Worm (Caenorhabditis elegans) whole organism, late embryonic: ENCODE results near the gene T07D4.5.

Experiments
- ahr-1 ChIP-seq: sonication (generic microtip); optimal IDR thresholded peaks from 2 replicates; lab custom pipeline; 2016; ENCODE audit warnings: missing genetic modification characterization, missing compliant biosample characterization
- ceh-18 ChIP-seq: sonication (generic microtip); optimal IDR thresholded peaks from 2 replicates; lab custom pipeline; 2016; ENCODE audit warnings: missing genetic modification characterization, missing compliant biosample characterization
- ceh-19 ChIP-seq: fragments of 200-800 bp; sonication (Bioruptor generic); optimal IDR thresholded peaks from 2 replicates; lab custom pipeline; 2018; ENCODE audit warnings: mild to moderate bottlenecking, missing genetic modification characterization, missing compliant biosample characterization
- ets-4 ChIP-seq: sonication (generic microtip); optimal IDR thresholded peaks from 2 replicates; lab custom pipeline; 2016; ENCODE audit warnings: missing genetic modification characterization, missing compliant biosample characterization
- fkh-10 ChIP-seq: fragments of 150-350 bp; optimal IDR thresholded peaks from 2 replicates; lab custom pipeline; 2014; ENCODE audit warnings: missing biosample characterization, missing genetic modification reagents, missing genetic modification characterization
- fkh-6 ChIP-seq: sonication (generic microtip); optimal IDR thresholded peaks from 2 replicates; lab custom pipeline; 2016; ENCODE audit warnings: missing genetic modification characterization, missing compliant biosample characterization
- lin-11 ChIP-seq: fragments of 200-800 bp; sonication (Bioruptor generic); optimal IDR thresholded peaks from 2 replicates; lab custom pipeline; 2018; ENCODE audit warnings: mild to moderate bottlenecking, missing genetic modification characterization, missing compliant biosample characterization
- mec-3 ChIP-seq: sonication (generic microtip); optimal IDR thresholded peaks from 2 replicates; lab custom pipeline; 2016; ENCODE audit warnings: borderline replicate concordance, missing genetic modification characterization, missing compliant biosample characterization
- nhr-11 ChIP-seq: fragments of 150-350 bp; optimal IDR thresholded peaks from 2 replicates; lab custom pipeline; 2014; ENCODE audit warnings: missing biosample characterization, missing genetic modification characterization
- pha-4 ChIP-seq: fragments of 150-350 bp; optimal IDR thresholded peaks from 2 replicates; lab custom pipeline; 2018; ENCODE audit warnings: missing biosample characterization, missing genetic modification reagents, missing genetic modification characterization
- pros-1 ChIP-seq: fragments of 150-350 bp; optimal IDR thresholded peaks from 2 replicates; lab custom pipeline; 2014; ENCODE audit warnings: missing biosample characterization, missing genetic modification reagents, missing genetic modification characterization
- sox-4 ChIP-seq: sonication (generic microtip); optimal IDR thresholded peaks from 2 replicates; lab custom pipeline; 2017; ENCODE audit warnings: mild to moderate bottlenecking, missing genetic modification characterization, inconsistent platforms, missing compliant biosample characterization
- unc-42 ChIP-seq: sonication (generic microtip); optimal IDR thresholded peaks from 2 replicates; lab custom pipeline; 2016; ENCODE audit warnings: missing genotype, missing genetic modification characterization, missing compliant biosample characterization
- unc-86 ChIP-seq: sonication (generic microtip); optimal IDR thresholded peaks from 2 replicates; lab custom pipeline; 2016; ENCODE audit warnings: missing genetic modification characterization, missing compliant biosample characterization

- TF ChIP-seq ets-4 (tag; lab: Kevin White, UChicago), result no peak
- TF ChIP-seq ceh-19 (GFP tag; lab: Kevin White, UChicago), result no peak
- TF ChIP-seq pros-1, result no peak
- no peak for TF ChIP-seq fkh-6
- no peak for TF ChIP-seq pha-4 (tag; lab: Kevin White, UChicago)
- no peak for TF ChIP-seq ahr-1 (tag; lab: Kevin White, UChicago)
- no peak for TF ChIP-seq lin-11 (tag; lab: Kevin White, UChicago)
- no peak for TF ChIP-seq unc-86 (tag; lab: Kevin White, UChicago)
- no peak for TF ChIP-seq fkh-10 (GFP tag; lab: Kevin White, UChicago)
- TF ChIP-seq sox-4 (tag; lab: Kevin White, UChicago), result no peak
- no peak for TF ChIP-seq mec-3 (tag; lab: Kevin White, UChicago)
- TF ChIP-seq nhr-11 (tag; lab: Kevin White, UChicago), result no peak
- TF ChIP-seq unc-42, result no peak
- no peak for TF ChIP-seq ceh-18 (tag; lab: Kevin White, UChicago)
These were observed 17.3 kb downstream of the T07D4.5 start for ce11 chrII:8866844-8867243.
